Worm (Caenorhabditis elegans) whole organism, young adult: ENCODE data around the gene ttr-35.

Source experiments
- B0019.2 ChIP-seq: fragments of 200-800 bp; sonication (Bioruptor generic); conservative IDR thresholded peaks from 2 replicates; pipeline ENCODE4 v1.3.6; 2022; ENCODE audit warnings: missing genetic modification reagents, missing genetic modification characterization, missing compliant biosample characterization
- B0261.1 ChIP-seq: sonication (generic microtip); optimal IDR thresholded peaks from 2 replicates; lab custom pipeline; 2016; ENCODE audit warnings: mild to moderate bottlenecking, missing genetic modification characterization, moderate library complexity, missing compliant biosample characterization
- C06A6.2 ChIP-seq: fragments of 200-800 bp; sonication (Bioruptor generic); conservative IDR thresholded peaks from 2 replicates; pipeline ENCODE4 v1.3.6; 2022; ENCODE audit warnings: missing genetic modification characterization, missing compliant biosample characterization
- F10E7.11 ChIP-seq: sonication (generic microtip); optimal IDR thresholded peaks from 2 replicates; lab custom pipeline; 2017; ENCODE audit warnings: mild to moderate bottlenecking, missing genetic modification characterization, moderate library complexity, missing compliant biosample characterization
- F22D6.2 ChIP-seq: sonication (generic microtip); optimal IDR thresholded peaks from 2 replicates; lab custom pipeline; 2016; ENCODE audit warnings: mild to moderate bottlenecking, missing genetic modification characterization, missing compliant biosample characterization
- F49E8.2 ChIP-seq: sonication (generic microtip); optimal IDR thresholded peaks from 3 replicates; lab custom pipeline; 2017; ENCODE audit warnings: missing genetic modification characterization, mild to moderate bottlenecking, missing compliant biosample characterization, antibody characterized with exemption, moderate library complexity; ENCODE audit not compliant: insufficient read depth
- F57A8.1 ChIP-seq: fragments of 200-800 bp; sonication (Bioruptor generic); optimal IDR thresholded peaks from 2 replicates; lab custom pipeline; 2018; ENCODE audit warnings: mild to moderate bottlenecking, missing genetic modification characterization, moderate library complexity, missing compliant biosample characterization
- Y53F4B.3 ChIP-seq: fragments of 200-800 bp; sonication (Bioruptor generic); IDR thresholded peaks from 2 replicates; pipeline ENCODE4 v1.3.6; 2022; ENCODE audit warnings: missing genetic modification reagents, missing genetic modification characterization, missing compliant biosample characterization
- ama-1 ChIP-seq, 3 experiments: fragments of 150-350 bp in 1 of 3; sonication (generic microtip) in 2 of 3; optimal IDR thresholded peaks; 2 replicates each; lab custom pipeline; 2014 to 2018; ENCODE audit warnings: missing biosample characterization in 2 of 3, missing genetic modification characterization in 2 of 3, missing genetic modification reagents in 2 of 3
- aptf-3 ChIP-seq: fragments of 200-800 bp; sonication (Bioruptor generic); IDR thresholded peaks from 2 replicates; pipeline ENCODE4 v1.3.6; 2022; ENCODE audit warnings: missing genetic modification characterization, missing compliant biosample characterization
- attf-6 ChIP-seq: fragments of 200-800 bp; sonication (Bioruptor generic); IDR thresholded peaks from 2 replicates; pipeline ENCODE4 v1.3.6; 2022; ENCODE audit warnings: missing genetic modification reagents, missing genetic modification characterization, missing compliant biosample characterization
- cebp-1 ChIP-seq, 2 experiments: fragments of 200-800 bp in 1 of 2; sonication (Bioruptor generic) in 1 of 2; sonication (generic microtip) in 1 of 2; IDR thresholded peaks in 1 of 2; optimal IDR thresholded peaks in 1 of 2; 2 replicates each; pipeline versions ENCODE4 v1.3.6 to Lab custom; 2017 to 2022; ENCODE audit warnings: missing compliant biosample characterization in 2 of 2, missing genetic modification characterization in 2 of 2, mild to moderate bottlenecking in 1 of 2, missing genetic modification reagents in 1 of 2, moderate library complexity in 1 of 2
- cebp-2 ChIP-seq: fragments of 200-800 bp; sonication (Bioruptor generic); IDR thresholded peaks from 2 replicates; pipeline ENCODE4 v1.3.6; 2022; ENCODE audit warnings: missing genetic modification characterization, missing compliant biosample characterization
- ceh-100 ChIP-seq: fragments of 200-800 bp; sonication (Bioruptor generic); IDR thresholded peaks from 2 replicates; pipeline ENCODE4 v1.3.6; 2022; ENCODE audit warnings: missing genetic modification reagents, missing genetic modification characterization, missing compliant biosample characterization
- ceh-91 ChIP-seq: fragments of 200-800 bp; sonication (Bioruptor generic); IDR thresholded peaks from 2 replicates; pipeline ENCODE4 v1.3.6; 2022; ENCODE audit warnings: missing genetic modification reagents, missing genetic modification characterization, missing compliant biosample characterization
- die-1 ChIP-seq: sonication (generic microtip); optimal IDR thresholded peaks from 2 replicates; lab custom pipeline; 2016; ENCODE audit warnings: missing genotype, mild to moderate bottlenecking, missing genetic modification characterization, missing compliant biosample characterization
- gei-17 ChIP-seq: fragments of 200-800 bp; sonication (Bioruptor generic); optimal IDR thresholded peaks from 2 replicates; lab custom pipeline; 2018; ENCODE audit warnings: mild to moderate bottlenecking, missing genetic modification characterization, missing compliant biosample characterization
- hmg-1.2 ChIP-seq: fragments of 200-800 bp; sonication (Bioruptor generic); IDR thresholded peaks from 2 replicates; pipeline ENCODE4 v1.3.6; 2022; ENCODE audit warnings: missing genetic modification reagents, missing genetic modification characterization, missing compliant biosample characterization
- hmg-20 ChIP-seq: fragments of 200-800 bp; sonication (Bioruptor generic); IDR thresholded peaks from 2 replicates; pipeline ENCODE4 v1.3.6; 2022; ENCODE audit warnings: missing genetic modification reagents, missing genetic modification characterization, missing compliant biosample characterization
- let-607 ChIP-seq, 2 experiments: fragments of 200-800 bp in 1 of 2; sonication (Bioruptor generic) in 1 of 2; sonication (generic microtip) in 1 of 2; optimal IDR thresholded peaks; 2 replicates each; lab custom pipeline; 2016 to 2018; ENCODE audit warnings: mild to moderate bottlenecking in 2 of 2, missing compliant biosample characterization in 2 of 2, missing genetic modification characterization in 2 of 2, moderate library complexity in 2 of 2, missing genotype in 1 of 2
- lin-35 ChIP-seq, 3 experiments: fragments of 150-350 bp in 2 of 3; sonication (generic microtip) in 1 of 3; optimal IDR thresholded peaks; 2 replicates each; lab custom pipeline; 2014 to 2018; ENCODE audit warnings: missing biosample characterization in 3 of 3, missing genetic modification characterization in 3 of 3, missing genetic modification reagents in 3 of 3
- mel-28 ChIP-seq: sonication (generic microtip); optimal IDR thresholded peaks from 2 replicates; lab custom pipeline; 2016; ENCODE audit warnings: borderline replicate concordance, mild to moderate bottlenecking, missing genetic modification characterization, missing compliant biosample characterization
- mes-4 ChIP-seq: sonication (generic microtip); optimal IDR thresholded peaks from 2 replicates; lab custom pipeline; 2016; ENCODE audit warnings: missing genotype, missing genetic modification characterization, missing compliant biosample characterization
- nhr-80 ChIP-seq: sonication (generic microtip); optimal IDR thresholded peaks from 2 replicates; lab custom pipeline; 2016; ENCODE audit warnings: missing genetic modification characterization, missing compliant biosample characterization
- nhr-90 ChIP-seq: sonication (generic microtip); optimal IDR thresholded peaks from 2 replicates; lab custom pipeline; 2016; ENCODE audit warnings: missing genotype, mild to moderate bottlenecking, missing genetic modification characterization, missing compliant biosample characterization
- pha-4 ChIP-seq: fragments of 150-350 bp; sonication (generic microtip); optimal IDR thresholded peaks from 2 replicates; lab custom pipeline; 2014; ENCODE audit warnings: missing biosample characterization, missing genetic modification reagents, missing genetic modification characterization
- repo-1 ChIP-seq: sonication (generic microtip); optimal IDR thresholded peaks from 2 replicates; lab custom pipeline; 2017; ENCODE audit warnings: mild to moderate bottlenecking, missing genetic modification characterization, missing compliant biosample characterization
- rpc-1 ChIP-seq, 2 experiments: fragments of 150-350 bp in 1 of 2; sonication (generic microtip) in 1 of 2; optimal IDR thresholded peaks; 2 replicates each; lab custom pipeline; 2014 to 2018; ENCODE audit warnings: missing biosample characterization in 1 of 2, missing genetic modification characterization in 1 of 2, missing genetic modification reagents in 1 of 2, missing genotype in 1 of 2
- snpc-3.4 ChIP-seq: sonication (generic microtip); optimal IDR thresholded peaks from 2 replicates; lab custom pipeline; 2017; ENCODE audit warnings: missing genetic modification characterization, mild to moderate bottlenecking, missing compliant biosample characterization, antibody characterized with exemption, moderate library complexity, missing genotype, missing genetic modification reagents
- ztf-18 ChIP-seq: sonication (generic microtip); optimal IDR thresholded peaks from 2 replicates; lab custom pipeline; 2016; ENCODE audit warnings: missing genotype, mild to moderate bottlenecking, missing genetic modification characterization, missing compliant biosample characterization
- ztf-25 ChIP-seq: fragments of 200-800 bp; sonication (Bioruptor generic); IDR thresholded peaks from 2 replicates; pipeline ENCODE4 v1.3.6; 2022; ENCODE audit warnings: missing genetic modification reagents, missing genetic modification characterization, missing compliant biosample characterization
- ztf-26 ChIP-seq: sonication (generic microtip); optimal IDR thresholded peaks from 2 replicates; lab custom pipeline; 2017; ENCODE audit warnings: missing genetic modification characterization, missing compliant biosample characterization

ttr-35 gene

DNA sequence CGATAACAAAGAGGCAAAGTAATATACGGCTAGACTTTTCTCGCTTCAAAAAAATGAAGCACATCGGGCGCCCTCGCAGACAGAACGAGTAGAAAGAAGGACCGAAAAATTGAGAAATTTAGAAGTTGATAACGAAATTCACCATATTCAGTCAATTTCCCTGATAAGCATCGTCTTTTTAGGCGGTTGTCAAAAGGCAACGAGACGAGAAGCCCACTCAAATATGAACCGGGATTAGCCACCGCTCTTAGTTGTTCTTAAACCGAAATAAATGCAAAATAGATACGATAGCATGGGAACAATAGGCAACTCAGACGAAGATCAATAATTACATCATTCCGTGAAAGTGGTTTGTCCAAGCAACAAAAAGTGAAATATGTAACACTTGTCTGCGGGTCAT, 8.9 kb upstream of the ttr-35 start:
- TF ChIP-seq nhr-80 (tag; lab: Kevin White, UChicago) (peak; percentile 56), rpc-1 (optimal IDR thresholded peaks at IDR 0.05; lab: Kevin White, UChicago) (no peak), rpc-1 (tag; optimal IDR thresholded peaks at IDR 0.05; lab: Kevin White, UChicago) (no peak)

DNA sequence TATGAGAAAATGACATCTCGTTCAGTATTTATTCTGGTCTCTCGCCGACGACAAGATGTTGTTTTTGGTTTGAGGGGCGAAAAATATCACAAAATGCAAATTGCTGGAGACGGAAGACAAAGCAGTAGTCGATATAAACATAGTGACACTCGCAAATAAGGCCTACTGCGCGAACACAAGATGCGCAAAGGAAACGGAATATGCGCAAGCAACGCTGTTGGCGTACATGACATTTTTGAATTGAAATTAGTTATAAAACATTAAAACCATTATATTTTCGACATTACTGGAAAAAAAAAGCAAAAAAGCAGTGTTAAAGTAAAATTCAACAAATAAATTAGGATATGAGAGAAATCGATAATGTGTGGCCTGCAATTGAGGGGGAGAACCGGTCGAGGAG, 7.1 kb upstream of the ttr-35 start, which contains the start of gene cdf-1:
cdf-1 (minus strand) TSS at position 136 of the 400 bp plus-strand sequence.
- peak; percentile 80 for TF ChIP-seq ztf-18 (tag; lab: Kevin White, UChicago)
- TF ChIP-seq cebp-2, result no peak

DNA sequence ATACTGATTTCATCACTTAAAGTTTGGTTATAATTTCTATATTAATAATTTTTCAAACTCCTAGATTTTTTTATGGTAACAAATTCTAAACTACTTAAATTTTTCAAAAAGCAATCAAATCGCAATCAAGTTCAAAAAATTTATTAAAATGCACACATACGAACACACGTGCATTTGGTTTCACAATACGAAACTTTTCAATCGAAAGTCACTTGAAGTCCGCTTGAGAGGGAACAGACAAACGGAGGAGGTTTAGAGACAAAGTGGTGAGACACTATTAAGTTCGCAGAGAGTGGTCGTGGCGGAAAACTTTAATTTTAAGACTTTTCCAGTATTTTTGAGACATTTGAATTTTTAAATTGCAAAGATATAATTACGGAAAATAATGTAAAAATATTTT, 6.4 kb upstream of the ttr-35 start, which contains the start of gene glr-8:
glr-8 (plus strand) TSS at position 319 of the 400 bp plus-strand sequence.
- peak; percentile 49; the same call in 1 of the 2 replicates for TF ChIP-seq hmg-1.2
- TF ChIP-seq aptf-3, result no peak
- no peak for TF ChIP-seq snpc-3.4 (tag; lab: Kevin White, UChicago)
- no peak for TF ChIP-seq repo-1 (tag; lab: Kevin White, UChicago)
- no peak for TF ChIP-seq lin-35 (GFP tag; optimal IDR thresholded peaks at IDR 0.05; lab: Kevin White, UChicago)
- no peak for TF ChIP-seq let-607 (tag; optimal IDR thresholded peaks at IDR 0.05; lab: Kevin White, UChicago)
- TF ChIP-seq C06A6.2, result no peak
- TF ChIP-seq mes-4 (tag; lab: Kevin White, UChicago), result no peak
- no peak for TF ChIP-seq ama-1 (optimal IDR thresholded peaks at IDR 0.05; lab: Kevin White, UChicago)
- TF ChIP-seq ama-1 (GFP tag; optimal IDR thresholded peaks at IDR 0.05; lab: Kevin White, UChicago), result no peak
- TF ChIP-seq cebp-1 (GFP tag; IDR thresholded peaks at IDR 0.05; lab: Robert Waterston, UW), result no peak
- TF ChIP-seq cebp-1 (tag; optimal IDR thresholded peaks at IDR 0.05; lab: Kevin White, UChicago), result peak; percentile 69

DNA sequence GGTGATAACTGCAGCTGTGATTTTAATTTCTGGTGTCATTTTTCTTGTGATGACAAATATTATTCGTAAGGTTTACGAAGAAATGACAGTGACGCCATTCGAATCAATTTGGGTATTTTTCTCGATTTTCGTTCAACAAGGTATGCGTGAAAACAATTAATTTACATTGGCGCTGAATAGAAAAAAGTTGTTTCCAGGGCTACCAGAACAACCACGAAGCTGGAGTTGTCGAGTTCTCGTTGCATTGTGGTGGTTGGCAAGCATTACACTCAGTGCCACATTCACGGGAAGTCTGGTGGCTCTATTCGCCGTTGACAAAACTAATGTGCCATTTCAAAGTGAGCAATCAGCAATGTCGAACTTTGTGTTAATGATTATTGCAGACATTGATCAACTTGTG, 4.4 kb upstream of the ttr-35 start:
- TF ChIP-seq F10E7.11 (no peak), pha-4 (tag; lab: Kevin White, UChicago) (no peak), ztf-26 (tag; lab: Kevin White, UChicago) (no peak), F22D6.2 (tag; lab: Kevin White, UChicago) (no peak), B0261.1 (tag; lab: Kevin White, UChicago) (no peak), cebp-1 (GFP tag; IDR thresholded peaks at IDR 0.05; lab: Robert Waterston, UW) (no peak), cebp-1 (tag; optimal IDR thresholded peaks at IDR 0.05; lab: Kevin White, UChicago) (no peak), nhr-90 (no peak), hmg-20 (GFP tag; lab: Robert Waterston, UW) (no peak), ceh-100 (GFP tag; lab: Robert Waterston, UW) (no peak), repo-1 (tag; lab: Kevin White, UChicago) (no peak), nhr-80 (tag; lab: Kevin White, UChicago) (no peak), F57A8.1 (GFP tag; lab: Kevin White, UChicago) (no peak), attf-6 (GFP tag; lab: Robert Waterston, UW) (no peak), B0019.2 (no peak), gei-17 (GFP tag; lab: Kevin White, UChicago) (no peak), Y53F4B.3 (no peak), die-1 (tag; lab: Kevin White, UChicago) (no peak), ceh-91 (GFP tag; lab: Robert Waterston, UW) (no peak)

DNA sequence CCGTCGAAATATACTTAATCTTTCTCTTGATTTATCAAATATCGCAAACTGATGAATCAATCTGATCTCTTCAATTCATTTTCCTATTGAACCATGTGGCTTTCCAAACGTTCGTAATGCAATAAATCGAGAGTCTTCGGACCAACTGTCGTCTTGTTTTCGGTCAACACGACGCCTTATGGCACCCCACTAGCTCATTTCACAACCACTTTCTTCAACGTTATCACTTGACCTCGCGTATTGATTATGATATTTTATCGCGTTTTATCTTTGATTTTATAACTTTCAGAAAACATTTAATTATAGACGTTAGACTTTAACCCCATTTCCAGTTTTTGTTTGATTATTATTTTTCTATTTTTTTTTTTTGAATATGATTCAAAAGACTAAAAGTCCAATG, 2.3 kb upstream of the ttr-35 start:
- TF ChIP-seq mel-28 (tag; lab: Kevin White, UChicago) (no peak), cebp-1 (GFP tag; IDR thresholded peaks at IDR 0.05; lab: Robert Waterston, UW) (no peak), cebp-1 (tag; optimal IDR thresholded peaks at IDR 0.05; lab: Kevin White, UChicago) (peak; percentile 14), F49E8.2 (tag; lab: Kevin White, UChicago) (no peak), rpc-1 (optimal IDR thresholded peaks at IDR 0.05; lab: Kevin White, UChicago) (no peak), rpc-1 (tag; optimal IDR thresholded peaks at IDR 0.05; lab: Kevin White, UChicago) (no peak), ztf-25 (GFP tag; lab: Robert Waterston, UW) (no peak)
